Worm (Caenorhabditis elegans) whole organism, young adult: Measurements from ENCODE around the gene panl-3.

Experiments
- B0035.1 ChIP-seq: sonication (generic microtip); optimal IDR thresholded peaks from 2 replicates; lab custom pipeline; 2016; ENCODE audit warnings: missing genetic modification characterization, mild to moderate bottlenecking, missing compliant biosample characterization, missing genotype, missing genetic modification reagents
- C06A6.2 ChIP-seq: fragments of 200-800 bp; sonication (Bioruptor generic); conservative IDR thresholded peaks from 2 replicates; pipeline ENCODE4 v1.3.6; 2022; ENCODE audit warnings: missing genetic modification characterization, missing compliant biosample characterization
- F22D6.2 ChIP-seq: sonication (generic microtip); optimal IDR thresholded peaks from 2 replicates; lab custom pipeline; 2016; ENCODE audit warnings: mild to moderate bottlenecking, missing genetic modification characterization, missing compliant biosample characterization
- F33H1.4 ChIP-seq: fragments of 200-800 bp; sonication (Bioruptor generic); IDR thresholded peaks from 2 replicates; pipeline ENCODE4 v1.3.6; 2022; ENCODE audit warnings: missing genetic modification reagents, missing genetic modification characterization, missing compliant biosample characterization
- F57C9.4 ChIP-seq: sonication (generic microtip); optimal IDR thresholded peaks from 2 replicates; lab custom pipeline; 2017; ENCODE audit warnings: mild to moderate bottlenecking, missing genetic modification characterization, missing compliant biosample characterization
- K12H6.12 ChIP-seq: fragments of 200-800 bp; sonication (Bioruptor generic); optimal IDR thresholded peaks from 2 replicates; lab custom pipeline; 2018; ENCODE audit warnings: mild to moderate bottlenecking, missing genetic modification characterization, missing compliant biosample characterization
- T07F8.4 ChIP-seq: sonication (generic microtip); optimal IDR thresholded peaks from 2 replicates; lab custom pipeline; 2016; ENCODE audit warnings: mild to moderate bottlenecking, missing genetic modification characterization, moderate library complexity, missing compliant biosample characterization
- T26A5.8 ChIP-seq: sonication (generic microtip); optimal IDR thresholded peaks from 2 replicates; lab custom pipeline; 2016; ENCODE audit warnings: missing genetic modification characterization, missing compliant biosample characterization
- Y53G8AR.9 ChIP-seq: fragments of 200-800 bp; sonication (Bioruptor generic); conservative IDR thresholded peaks from 2 replicates; pipeline ENCODE4 v1.3.6; 2022; ENCODE audit warnings: missing genetic modification reagents, missing genetic modification characterization, missing compliant biosample characterization
- Y56A3A.18 ChIP-seq: fragments of 200-800 bp; sonication (Bioruptor generic); IDR thresholded peaks from 2 replicates; pipeline ENCODE4 v1.3.6; 2022; ENCODE audit warnings: missing genetic modification reagents, missing genetic modification characterization, missing compliant biosample characterization
- Y67H2A.10 ChIP-seq: fragments of 200-800 bp; sonication (Bioruptor generic); conservative IDR thresholded peaks from 2 replicates; pipeline ENCODE4 v1.3.6; 2022; ENCODE audit warnings: missing genetic modification reagents, missing genetic modification characterization, missing compliant biosample characterization
- ama-1 ChIP-seq, 3 experiments: fragments of 150-350 bp in 1 of 3; sonication (generic microtip) in 2 of 3; optimal IDR thresholded peaks; 2 replicates each; lab custom pipeline; 2014 to 2018; ENCODE audit warnings: missing biosample characterization in 2 of 3, missing genetic modification characterization in 2 of 3, missing genetic modification reagents in 2 of 3
- athp-1 ChIP-seq: sonication (generic microtip); optimal IDR thresholded peaks from 2 replicates; lab custom pipeline; 2017; ENCODE audit warnings: mild to moderate bottlenecking, missing genetic modification characterization, missing compliant biosample characterization
- cebp-1 ChIP-seq, 2 experiments: fragments of 200-800 bp in 1 of 2; sonication (Bioruptor generic) in 1 of 2; sonication (generic microtip) in 1 of 2; IDR thresholded peaks in 1 of 2; optimal IDR thresholded peaks in 1 of 2; 2 replicates each; pipeline versions ENCODE4 v1.3.6 to Lab custom; 2017 to 2022; ENCODE audit warnings: missing compliant biosample characterization in 2 of 2, missing genetic modification characterization in 2 of 2, mild to moderate bottlenecking in 1 of 2, missing genetic modification reagents in 1 of 2, moderate library complexity in 1 of 2
- ceh-40 ChIP-seq: fragments of 200-800 bp; sonication (Bioruptor generic); IDR thresholded peaks from 2 replicates; pipeline ENCODE4 v1.3.6; 2022; ENCODE audit warnings: missing genetic modification characterization, missing compliant biosample characterization
- ceh-58 ChIP-seq: fragments of 200-800 bp; sonication (Bioruptor generic); IDR thresholded peaks from 2 replicates; pipeline ENCODE4 v1.3.6; 2022; ENCODE audit warnings: missing genetic modification characterization, missing compliant biosample characterization
- ceh-91 ChIP-seq: fragments of 200-800 bp; sonication (Bioruptor generic); IDR thresholded peaks from 2 replicates; pipeline ENCODE4 v1.3.6; 2022; ENCODE audit warnings: missing genetic modification reagents, missing genetic modification characterization, missing compliant biosample characterization
- chd-7 ChIP-seq: sonication (generic microtip); optimal IDR thresholded peaks from 2 replicates; lab custom pipeline; 2016; ENCODE audit warnings: mild to moderate bottlenecking, missing genetic modification characterization, moderate library complexity, missing compliant biosample characterization
- efl-1 ChIP-seq: fragments of 150-350 bp; optimal IDR thresholded peaks from 2 replicates; lab custom pipeline; 2014; ENCODE audit warnings: missing biosample characterization, missing genetic modification reagents, missing genetic modification characterization
- egl-18 ChIP-seq: fragments of 200-800 bp; sonication (Bioruptor generic); IDR thresholded peaks from 2 replicates; pipeline ENCODE4 v1.3.6; 2022; ENCODE audit warnings: missing genetic modification reagents, missing genetic modification characterization, missing compliant biosample characterization
- ekl-4 ChIP-seq: fragments of 200-800 bp; sonication (Bioruptor generic); IDR thresholded peaks from 2 replicates; pipeline ENCODE4 v1.3.6; 2022; ENCODE audit warnings: missing genetic modification reagents, missing genetic modification characterization, missing compliant biosample characterization
- gei-17 ChIP-seq: fragments of 200-800 bp; sonication (Bioruptor generic); optimal IDR thresholded peaks from 2 replicates; lab custom pipeline; 2018; ENCODE audit warnings: mild to moderate bottlenecking, missing genetic modification characterization, missing compliant biosample characterization
- hlh-12 ChIP-seq: sonication (generic microtip); optimal IDR thresholded peaks from 2 replicates; lab custom pipeline; 2016; ENCODE audit warnings: missing genetic modification characterization, missing compliant biosample characterization
- hlh-26 ChIP-seq: fragments of 200-800 bp; sonication (Bioruptor generic); conservative IDR thresholded peaks from 2 replicates; pipeline ENCODE4 v1.3.6; 2022; ENCODE audit warnings: missing genetic modification reagents, missing genetic modification characterization, missing compliant biosample characterization
- hrde-1 ChIP-seq: sonication (generic microtip); optimal IDR thresholded peaks from 2 replicates; lab custom pipeline; 2016; ENCODE audit warnings: missing genetic modification characterization, mild to moderate bottlenecking, missing compliant biosample characterization, moderate library complexity, missing genotype, missing genetic modification reagents, borderline replicate concordance
- hsf-1 ChIP-seq: fragments of 200-800 bp; sonication (Bioruptor generic); IDR thresholded peaks from 2 replicates; pipeline ENCODE4 v1.3.6; 2022; ENCODE audit warnings: missing genetic modification reagents, missing genetic modification characterization, missing compliant biosample characterization
- let-526 ChIP-seq: fragments of 200-800 bp; sonication (Bioruptor generic); IDR thresholded peaks from 2 replicates; pipeline ENCODE4 v1.3.6; 2022; ENCODE audit warnings: missing genetic modification reagents, missing genetic modification characterization, missing compliant biosample characterization
- lin-35 ChIP-seq, 3 experiments: fragments of 150-350 bp in 2 of 3; sonication (generic microtip) in 1 of 3; optimal IDR thresholded peaks; 2 replicates each; lab custom pipeline; 2014 to 2018; ENCODE audit warnings: missing biosample characterization in 3 of 3, missing genetic modification characterization in 3 of 3, missing genetic modification reagents in 3 of 3
- lir-1 ChIP-seq: fragments of 200-800 bp; sonication (Bioruptor generic); conservative IDR thresholded peaks from 2 replicates; pipeline ENCODE4 v1.3.6; 2022; ENCODE audit warnings: missing genetic modification reagents, missing genetic modification characterization, missing compliant biosample characterization
- lsl-1 ChIP-seq: fragments of 200-800 bp; sonication (Bioruptor generic); optimal IDR thresholded peaks from 2 replicates; lab custom pipeline; 2018; ENCODE audit warnings: mild to moderate bottlenecking, missing genetic modification characterization, moderate library complexity, missing compliant biosample characterization
- lsy-27 ChIP-seq: sonication (generic microtip); optimal IDR thresholded peaks from 2 replicates; lab custom pipeline; 2017; ENCODE audit warnings: missing genetic modification characterization, mild to moderate bottlenecking, missing compliant biosample characterization, antibody characterized with exemption, missing genotype, borderline replicate concordance; ENCODE audit not compliant: insufficient read depth
- madf-10 ChIP-seq: sonication (generic microtip); optimal IDR thresholded peaks from 2 replicates; lab custom pipeline; 2016; ENCODE audit warnings: mild to moderate bottlenecking, missing genetic modification characterization, missing compliant biosample characterization
- madf-8 ChIP-seq: fragments of 200-800 bp; sonication (Bioruptor generic); conservative IDR thresholded peaks from 2 replicates; pipeline ENCODE4 v1.3.6; 2022; ENCODE audit warnings: missing genetic modification reagents, missing genetic modification characterization, missing compliant biosample characterization
- mes-4 ChIP-seq: sonication (generic microtip); optimal IDR thresholded peaks from 2 replicates; lab custom pipeline; 2016; ENCODE audit warnings: missing genotype, missing genetic modification characterization, missing compliant biosample characterization
- nfya-2 ChIP-seq: fragments of 200-800 bp; sonication (Bioruptor generic); IDR thresholded peaks from 2 replicates; pipeline ENCODE4 v1.3.6; 2022; ENCODE audit warnings: missing genetic modification reagents, missing genetic modification characterization, missing compliant biosample characterization
- nhr-120 ChIP-seq: fragments of 200-800 bp; sonication (Bioruptor generic); IDR thresholded peaks from 2 replicates; pipeline ENCODE4 v1.3.6; 2022; ENCODE audit warnings: missing genetic modification characterization, missing compliant biosample characterization
- nhr-179 ChIP-seq: sonication (generic microtip); optimal IDR thresholded peaks from 2 replicates; lab custom pipeline; 2016; ENCODE audit warnings: mild to moderate bottlenecking, missing genetic modification characterization, missing compliant biosample characterization
- rpc-1 ChIP-seq, 2 experiments: fragments of 150-350 bp in 1 of 2; sonication (generic microtip) in 1 of 2; optimal IDR thresholded peaks; 2 replicates each; lab custom pipeline; 2014 to 2018; ENCODE audit warnings: missing biosample characterization in 1 of 2, missing genetic modification characterization in 1 of 2, missing genetic modification reagents in 1 of 2, missing genotype in 1 of 2
- sea-2 ChIP-seq: fragments of 200-800 bp; sonication (Bioruptor generic); IDR thresholded peaks from 2 replicates; pipeline ENCODE4 v1.3.6; 2022; ENCODE audit warnings: missing genetic modification characterization, missing compliant biosample characterization
- sptf-2 ChIP-seq: fragments of 200-800 bp; sonication (Bioruptor generic); optimal IDR thresholded peaks from 2 replicates; lab custom pipeline; 2018; ENCODE audit warnings: mild to moderate bottlenecking, missing genetic modification characterization, missing compliant biosample characterization
- tlf-1 ChIP-seq: fragments of 200-800 bp; sonication (Bioruptor generic); optimal IDR thresholded peaks from 2 replicates; lab custom pipeline; 2018; ENCODE audit warnings: mild to moderate bottlenecking, missing genetic modification characterization, missing compliant biosample characterization
- ztf-26 ChIP-seq: sonication (generic microtip); optimal IDR thresholded peaks from 2 replicates; lab custom pipeline; 2017; ENCODE audit warnings: missing genetic modification characterization, missing compliant biosample characterization
- ztf-28 ChIP-seq: fragments of 200-800 bp; sonication (Bioruptor generic); IDR thresholded peaks from 2 replicates; pipeline ENCODE4 v1.3.6; 2022; ENCODE audit warnings: missing genetic modification reagents, missing genetic modification characterization, missing compliant biosample characterization

panl-3 gene

DNA sequence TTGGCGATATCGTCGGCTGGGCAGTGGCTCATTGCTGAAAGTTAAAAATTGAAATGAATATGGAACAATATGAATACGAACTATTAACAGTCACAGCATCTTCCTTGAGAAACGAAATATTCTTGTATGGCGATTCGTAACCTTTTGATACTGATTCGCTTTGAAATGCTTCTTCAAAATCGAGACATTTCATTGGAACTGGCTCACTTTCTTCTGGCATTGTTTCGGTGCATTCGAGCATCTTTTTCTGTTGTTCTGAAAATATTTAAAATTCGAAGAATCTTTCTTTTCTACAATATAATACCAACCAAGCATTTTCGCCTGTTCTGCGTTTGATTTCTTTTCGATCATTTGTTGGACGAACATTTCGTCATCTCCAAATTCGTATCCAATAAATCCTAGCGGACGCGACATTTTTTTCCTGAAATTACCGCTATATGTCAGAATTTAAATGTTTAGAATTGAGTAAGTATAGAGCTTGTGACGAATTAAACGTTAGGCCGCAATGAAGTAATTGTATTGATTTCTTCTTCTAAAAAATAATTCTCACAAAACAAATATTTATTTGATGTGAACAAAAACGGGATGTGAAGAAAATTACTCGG is 5.6 kb downstream of the panl-3 start, which contains the start of gene lin-52 (continued):
- TF ChIP-seq C06A6.2 (GFP tag; lab: Robert Waterston, UW) (no peak), ztf-26 (tag; lab: Kevin White, UChicago) (peak; percentile 46), gei-17 (GFP tag; lab: Kevin White, UChicago) (peak; percentile 17), sptf-2 (GFP tag; lab: Kevin White, UChicago) (no peak), ekl-4 (GFP tag; lab: Robert Waterston, UW) (peak; percentile 35), madf-10 (tag; lab: Kevin White, UChicago) (peak; percentile 27), efl-1 (GFP tag; lab: Kevin White, UChicago) (no peak), lsy-27 (tag; lab: Kevin White, UChicago) (no peak), K12H6.12 (tag; lab: Kevin White, UChicago) (no peak), B0035.1 (tag; lab: Kevin White, UChicago) (peak; percentile 31), Y67H2A.10 (GFP tag; lab: Robert Waterston, UW) (no peak), nhr-120 (GFP tag; lab: Robert Waterston, UW) (0 out of 2 replicates have a peak, but pooled peaks have one; percentile 34), ceh-91 (GFP tag; lab: Robert Waterston, UW) (0 out of 2 replicates have a peak, but pooled peaks have one; percentile 36), let-526 (GFP tag; lab: Robert Waterston, UW) (no peak), Y56A3A.18 (GFP tag; lab: Robert Waterston, UW) (peak; percentile 57; the same call in 1 of the 2 replicates), nhr-179 (tag; lab: Kevin White, UChicago) (peak; percentile 32), athp-1 (peak; percentile 56), ceh-58 (GFP tag; lab: Robert Waterston, UW) (no peak), T07F8.4 (tag; lab: Kevin White, UChicago) (no peak), chd-7 (tag; lab: Kevin White, UChicago) (peak; percentile 64), T26A5.8 (tag; lab: Kevin White, UChicago) (no peak), cebp-1 (GFP tag; IDR thresholded peaks at IDR 0.05; lab: Robert Waterston, UW) (0 out of 2 replicates have a peak, but pooled peaks have one; percentile 24), cebp-1 (tag; optimal IDR thresholded peaks at IDR 0.05; lab: Kevin White, UChicago) (peak; percentile 71)

DNA sequence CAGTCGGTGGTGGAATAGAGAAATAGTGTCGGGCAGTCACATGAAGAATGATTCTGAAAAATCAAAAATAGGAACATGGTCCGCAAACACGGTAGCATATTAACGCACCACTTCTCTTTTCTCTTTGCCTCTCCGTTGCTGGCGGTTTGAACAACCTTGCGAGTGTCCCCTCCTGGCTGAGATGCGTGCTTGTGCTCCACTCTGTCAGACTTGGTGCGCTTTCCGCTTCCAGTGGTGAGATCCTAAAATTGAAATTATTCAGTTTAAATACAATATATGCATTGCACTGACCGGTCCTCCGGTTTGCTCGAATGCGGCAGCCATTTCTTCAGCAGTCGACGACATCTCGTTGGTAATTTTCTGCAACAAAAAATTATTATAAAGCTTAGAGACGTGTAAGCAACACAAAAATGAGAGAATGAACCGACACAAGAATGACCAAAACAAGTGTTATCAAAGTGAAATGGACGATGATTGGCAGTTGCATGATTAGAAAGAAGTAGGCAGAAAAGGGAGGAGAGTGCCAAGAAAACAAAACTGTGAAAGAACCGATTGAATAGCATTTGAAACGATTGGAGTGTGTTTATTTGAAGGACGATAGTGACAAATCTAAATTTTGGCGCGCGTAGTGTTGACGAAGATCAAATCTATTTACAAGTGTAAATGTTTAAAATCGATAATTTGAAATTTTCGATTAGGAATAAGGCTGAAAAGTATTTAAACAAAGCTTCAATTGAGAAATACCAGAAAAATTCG is 6.4 kb downstream of the panl-3 start, which contains the start of gene ZK632.9:
Gene ZK632.9 (minus strand): TSS at position 360 of the 756 bp plus-strand sequence.
- TF ChIP-seq hlh-26 (GFP tag; lab: Robert Waterston, UW), result no peak
- TF ChIP-seq cebp-1 (GFP tag; IDR thresholded peaks at IDR 0.05; lab: Robert Waterston, UW), result no peak
- no peak for TF ChIP-seq cebp-1 (tag; optimal IDR thresholded peaks at IDR 0.05; lab: Kevin White, UChicago)
- TF ChIP-seq efl-1 (GFP tag; lab: Kevin White, UChicago), result peak; percentile 74
- no peak for TF ChIP-seq mes-4 (tag; lab: Kevin White, UChicago)
- TF ChIP-seq T26A5.8 (tag; lab: Kevin White, UChicago), result no peak
- TF ChIP-seq ztf-28 (GFP tag; lab: Robert Waterston, UW), result no peak
- no peak for TF ChIP-seq hsf-1 (GFP tag; lab: Robert Waterston, UW)
- no peak for TF ChIP-seq athp-1
- no peak for TF ChIP-seq hrde-1 (tag; lab: Kevin White, UChicago)
- no peak for TF ChIP-seq lsl-1 (GFP tag; lab: Kevin White, UChicago)
- peak; percentile 13; the same call in 1 of the 2 replicates for TF ChIP-seq F33H1.4 (GFP tag; lab: Robert Waterston, UW)
- no peak for TF ChIP-seq tlf-1 (GFP tag; lab: Kevin White, UChicago)
- no peak for TF ChIP-seq F22D6.2 (tag; lab: Kevin White, UChicago)
- TF ChIP-seq egl-18, result no peak
- no peak for TF ChIP-seq hlh-12 (tag; lab: Kevin White, UChicago)
- TF ChIP-seq madf-8, result peak; percentile 38; the same call in 1 of the 2 replicates
- no peak for TF ChIP-seq rpc-1 (optimal IDR thresholded peaks at IDR 0.05; lab: Kevin White, UChicago)
- TF ChIP-seq rpc-1 (tag; optimal IDR thresholded peaks at IDR 0.05; lab: Kevin White, UChicago), result no peak
- TF ChIP-seq lir-1 (GFP tag; lab: Robert Waterston, UW), result no peak
- peak; percentile 70 for TF ChIP-seq ama-1 (optimal IDR thresholded peaks at IDR 0.05; lab: Kevin White, UChicago)
- no peak for TF ChIP-seq ama-1 (GFP tag; optimal IDR thresholded peaks at IDR 0.05; lab: Kevin White, UChicago)
- no peak for TF ChIP-seq nfya-2 (GFP tag; lab: Robert Waterston, UW)
- no peak for TF ChIP-seq sea-2 (GFP tag; lab: Robert Waterston, UW)
- TF ChIP-seq ceh-40, result no peak
- no peak; the same call in 1 of the 2 replicates for TF ChIP-seq Y53G8AR.9 (GFP tag; lab: Robert Waterston, UW)
- no peak for TF ChIP-seq F57C9.4 (tag; lab: Kevin White, UChicago)
- TF ChIP-seq lin-35 (GFP tag; optimal IDR thresholded peaks at IDR 0.05; lab: Kevin White, UChicago), result no peak
